Worm (Caenorhabditis elegans) whole organism, late embryonic: ENCODE data around the gene rgs-4.

ENCODE experiments used
- C38D4.7 ChIP-seq: fragments of 200-800 bp; sonication (Bioruptor generic); optimal IDR thresholded peaks from 2 replicates; lab custom pipeline; 2018; ENCODE audit warnings: mild to moderate bottlenecking, missing genetic modification characterization, moderate library complexity, missing compliant biosample characterization
- F13H6.1 ChIP-seq: sonication (generic microtip); optimal IDR thresholded peaks from 2 replicates; lab custom pipeline; 2016; ENCODE audit warnings: missing genetic modification characterization, missing compliant biosample characterization
- K09A11.1 ChIP-seq: sonication (generic microtip); optimal IDR thresholded peaks from 2 replicates; lab custom pipeline; 2017; ENCODE audit warnings: antibody characterized with exemption, mild to moderate bottlenecking, missing genetic modification characterization, missing compliant biosample characterization; ENCODE audit not compliant: insufficient read depth
- Y22D7AL.16 ChIP-seq: sonication (generic microtip); optimal IDR thresholded peaks from 2 replicates; lab custom pipeline; 2016; ENCODE audit warnings: missing genetic modification characterization, missing compliant biosample characterization
- ahr-1 ChIP-seq: sonication (generic microtip); optimal IDR thresholded peaks from 2 replicates; lab custom pipeline; 2016; ENCODE audit warnings: missing genetic modification characterization, missing compliant biosample characterization
- ama-1 ChIP-seq: fragments of 150-350 bp; optimal IDR thresholded peaks from 2 replicates; lab custom pipeline; 2014
- ceh-14 ChIP-seq: sonication (generic microtip); optimal IDR thresholded peaks from 2 replicates; lab custom pipeline; 2016; ENCODE audit warnings: missing genotype, missing genetic modification characterization, missing compliant biosample characterization
- ceh-19 ChIP-seq: fragments of 200-800 bp; sonication (Bioruptor generic); optimal IDR thresholded peaks from 2 replicates; lab custom pipeline; 2018; ENCODE audit warnings: mild to moderate bottlenecking, missing genetic modification characterization, missing compliant biosample characterization
- ceh-2 ChIP-seq: sonication (generic microtip); optimal IDR thresholded peaks from 2 replicates; lab custom pipeline; 2016; ENCODE audit warnings: missing genotype, missing genetic modification characterization, missing compliant biosample characterization
- ceh-24 ChIP-seq: sonication (generic microtip); optimal IDR thresholded peaks from 2 replicates; lab custom pipeline; 2016; ENCODE audit warnings: mild to moderate bottlenecking, missing genetic modification characterization, missing compliant biosample characterization
- ceh-34 ChIP-seq: sonication (generic microtip); optimal IDR thresholded peaks from 2 replicates; lab custom pipeline; 2016; ENCODE audit warnings: mild to moderate bottlenecking, missing genetic modification characterization, missing compliant biosample characterization
- ceh-45 ChIP-seq: fragments of 200-800 bp; sonication (Bioruptor generic); IDR thresholded peaks from 2 replicates; pipeline ENCODE4 v1.3.6; 2022; ENCODE audit warnings: missing genetic modification reagents, missing genetic modification characterization, missing compliant biosample characterization
- ceh-9 ChIP-seq: sonication (generic microtip); optimal IDR thresholded peaks from 2 replicates; lab custom pipeline; 2016; ENCODE audit warnings: mild to moderate bottlenecking, missing genetic modification characterization, inconsistent platforms, missing compliant biosample characterization
- dmd-4 ChIP-seq: sonication (generic microtip); optimal IDR thresholded peaks from 2 replicates; lab custom pipeline; 2016; ENCODE audit warnings: borderline replicate concordance, missing genetic modification characterization, missing compliant biosample characterization
- dve-1 ChIP-seq: sonication (generic microtip); optimal IDR thresholded peaks from 2 replicates; lab custom pipeline; 2017; ENCODE audit warnings: antibody characterized with exemption, mild to moderate bottlenecking, missing genetic modification characterization, missing compliant biosample characterization
- elt-4 ChIP-seq: sonication (generic microtip); optimal IDR thresholded peaks from 2 replicates; lab custom pipeline; 2016; ENCODE audit warnings: missing genetic modification characterization, missing compliant biosample characterization
- eyg-1 ChIP-seq: sonication (generic microtip); optimal IDR thresholded peaks from 2 replicates; lab custom pipeline; 2016; ENCODE audit warnings: missing genotype, missing genetic modification characterization, missing compliant biosample characterization
- fax-1 ChIP-seq: sonication (generic microtip); optimal IDR thresholded peaks from 2 replicates; lab custom pipeline; 2016; ENCODE audit warnings: missing genotype, missing genetic modification characterization, missing compliant biosample characterization
- fkh-10 ChIP-seq: fragments of 150-350 bp; optimal IDR thresholded peaks from 2 replicates; lab custom pipeline; 2014; ENCODE audit warnings: missing biosample characterization, missing genetic modification reagents, missing genetic modification characterization
- gmeb-2 ChIP-seq: sonication (generic microtip); optimal IDR thresholded peaks from 2 replicates; lab custom pipeline; 2016; ENCODE audit warnings: missing genetic modification characterization, inconsistent platforms, missing compliant biosample characterization
- hlh-13 ChIP-seq: fragments of 200-800 bp; sonication (Bioruptor generic); optimal IDR thresholded peaks from 2 replicates; lab custom pipeline; 2018; ENCODE audit warnings: mild to moderate bottlenecking, missing genetic modification characterization, missing compliant biosample characterization
- mec-3 ChIP-seq: sonication (generic microtip); optimal IDR thresholded peaks from 2 replicates; lab custom pipeline; 2016; ENCODE audit warnings: borderline replicate concordance, missing genetic modification characterization, missing compliant biosample characterization
- nfya-1 ChIP-seq: sonication (generic microtip); optimal IDR thresholded peaks from 2 replicates; lab custom pipeline; 2017; ENCODE audit warnings: missing genetic modification characterization, mild to moderate bottlenecking, missing compliant biosample characterization, antibody characterized with exemption, moderate library complexity
- nhr-11 ChIP-seq: fragments of 150-350 bp; optimal IDR thresholded peaks from 2 replicates; lab custom pipeline; 2014; ENCODE audit warnings: missing biosample characterization, missing genetic modification characterization
- nhr-232 ChIP-seq: sonication (generic microtip); optimal IDR thresholded peaks from 2 replicates; lab custom pipeline; 2016; ENCODE audit warnings: missing genetic modification characterization, missing compliant biosample characterization
- pag-3 ChIP-seq: sonication (generic microtip); optimal IDR thresholded peaks from 2 replicates; lab custom pipeline; 2016; ENCODE audit warnings: missing compliant biosample characterization, missing genetic modification characterization, borderline replicate concordance
- pax-1 ChIP-seq: fragments of 150-350 bp; optimal IDR thresholded peaks from 2 replicates; lab custom pipeline; 2014; ENCODE audit warnings: missing biosample characterization, missing genetic modification characterization
- pqm-1 ChIP-seq: sonication (generic microtip); optimal IDR thresholded peaks from 2 replicates; lab custom pipeline; 2016; ENCODE audit warnings: missing genetic modification characterization, missing compliant biosample characterization
- ref-2 ChIP-seq: sonication (generic microtip); optimal IDR thresholded peaks from 2 replicates; lab custom pipeline; 2016; ENCODE audit warnings: missing genetic modification characterization, missing compliant biosample characterization
- rnt-1 ChIP-seq: sonication (generic microtip); optimal IDR thresholded peaks from 2 replicates; lab custom pipeline; 2016; ENCODE audit warnings: missing genetic modification characterization, missing compliant biosample characterization
- tbx-2 ChIP-seq: sonication (generic microtip); optimal IDR thresholded peaks from 2 replicates; lab custom pipeline; 2016; ENCODE audit warnings: missing genetic modification characterization, missing compliant biosample characterization
- tbx-7 ChIP-seq: sonication (generic microtip); optimal IDR thresholded peaks from 2 replicates; lab custom pipeline; 2016; ENCODE audit warnings: missing genotype, missing genetic modification characterization, missing compliant biosample characterization
- unc-42 ChIP-seq: sonication (generic microtip); optimal IDR thresholded peaks from 2 replicates; lab custom pipeline; 2016; ENCODE audit warnings: missing genotype, missing genetic modification characterization, missing compliant biosample characterization
- unc-86 ChIP-seq: sonication (generic microtip); optimal IDR thresholded peaks from 2 replicates; lab custom pipeline; 2016; ENCODE audit warnings: missing genetic modification characterization, missing compliant biosample characterization
- ztf-16 ChIP-seq: sonication (generic microtip); optimal IDR thresholded peaks from 2 replicates; lab custom pipeline; 2017; ENCODE audit warnings: missing genetic modification characterization, missing compliant biosample characterization

The rgs-4 gene

DNA sequence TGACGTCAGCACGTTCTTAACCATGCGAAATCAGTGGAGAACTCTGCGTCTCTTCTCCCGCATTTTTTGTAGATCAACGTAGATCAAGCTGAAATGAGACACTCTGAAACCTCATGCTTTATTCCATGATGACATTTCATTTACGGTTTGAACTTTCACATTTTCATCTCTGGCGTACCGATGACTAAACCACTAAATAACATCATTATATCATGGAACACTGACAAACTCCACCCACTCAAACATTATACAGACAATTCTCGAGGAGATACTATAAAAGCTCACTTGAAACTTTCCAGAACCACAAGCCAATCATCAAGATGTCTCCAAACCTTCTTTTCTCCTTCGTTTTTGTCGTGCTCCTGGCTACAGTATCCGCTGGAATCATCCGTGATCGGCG lies 27.7 kb upstream of the rgs-4 start, which contains the start of gene nspe-7:
TSS of gene nspe-7 (plus strand) at position 301 of the 400 bp plus-strand sequence.
- no peak for TF ChIP-seq ceh-45 (GFP tag; lab: Robert Waterston, UW)
- TF ChIP-seq dmd-4 = no peak
- no peak for TF ChIP-seq C38D4.7 (GFP tag; lab: Kevin White, UChicago)
- TF ChIP-seq hlh-13 (GFP tag; lab: Kevin White, UChicago) = no peak
- TF ChIP-seq ref-2 (tag; lab: Kevin White, UChicago) = no peak
- TF ChIP-seq gmeb-2 = no peak
- TF ChIP-seq elt-4 (tag; lab: Kevin White, UChicago) = no peak
- no peak for TF ChIP-seq ama-1
- TF ChIP-seq ceh-19 (GFP tag; lab: Kevin White, UChicago) = no peak
- TF ChIP-seq ceh-2 = no peak
- TF ChIP-seq tbx-2 = no peak
- no peak for TF ChIP-seq dve-1
- TF ChIP-seq ahr-1 (tag; lab: Kevin White, UChicago) = no peak
- no peak for TF ChIP-seq fax-1 (tag; lab: Kevin White, UChicago)
- no peak for TF ChIP-seq tbx-7 (tag; lab: Kevin White, UChicago)

DNA sequence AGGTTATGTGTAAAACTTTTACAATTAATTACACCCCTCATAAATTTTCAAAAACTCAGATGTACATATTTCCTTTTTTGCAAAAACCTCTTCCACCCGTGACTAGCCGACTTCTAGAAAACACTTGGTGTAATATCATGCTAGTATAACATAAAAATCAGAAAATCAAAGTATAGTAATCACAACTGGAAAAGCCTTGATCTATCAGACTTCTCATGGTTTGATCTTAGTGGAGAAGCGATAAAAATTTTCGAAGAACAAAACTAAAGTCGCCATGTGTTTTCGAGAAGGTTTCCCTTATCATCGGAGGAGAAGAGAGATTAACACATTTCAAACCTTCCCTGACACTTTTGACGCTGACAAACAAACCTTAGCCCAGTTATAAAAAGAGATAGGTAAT lies 26.0 kb upstream of the rgs-4 start, which contains the start of gene nspe-5:
TSS of gene nspe-5 (plus strand) at position 301 of the 400 bp plus-strand sequence.
- TF ChIP-seq ahr-1 (tag; lab: Kevin White, UChicago) (no peak), nfya-1 (no peak), unc-42 (tag; lab: Kevin White, UChicago) (no peak)

DNA sequence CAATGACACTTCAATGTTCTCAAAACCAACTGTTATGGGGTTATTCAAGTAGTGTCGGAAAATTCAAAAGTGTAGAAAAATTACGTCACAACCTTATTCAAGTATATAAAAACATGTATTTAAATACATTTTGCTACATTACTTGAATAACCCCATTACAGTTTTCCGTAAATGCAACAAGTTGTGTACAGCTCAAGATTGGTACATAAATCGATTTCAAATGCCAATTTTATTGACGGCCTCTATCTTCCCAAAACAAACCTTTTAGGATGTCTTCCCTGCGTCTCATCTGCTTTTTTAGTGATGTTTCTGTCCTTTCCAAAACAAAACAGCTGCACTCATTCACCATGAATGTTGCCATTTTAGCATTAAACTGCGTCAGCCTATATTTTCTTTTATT lies 25.2 kb upstream of the rgs-4 start, which contains the start of gene Y38E10A.28:
TSS of gene Y38E10A.28 (plus strand) at position 301 of the 400 bp plus-strand sequence.
- TF ChIP-seq tbx-2 (no peak), ceh-45 (GFP tag; lab: Robert Waterston, UW) (no peak), nhr-232 (tag; lab: Kevin White, UChicago) (no peak), ceh-14 (tag; lab: Kevin White, UChicago) (no peak), K09A11.1 (tag; lab: Kevin White, UChicago) (no peak), unc-86 (tag; lab: Kevin White, UChicago) (no peak)
- TF ChIP-seq, all 69 proteins: peak for 0

DNA sequence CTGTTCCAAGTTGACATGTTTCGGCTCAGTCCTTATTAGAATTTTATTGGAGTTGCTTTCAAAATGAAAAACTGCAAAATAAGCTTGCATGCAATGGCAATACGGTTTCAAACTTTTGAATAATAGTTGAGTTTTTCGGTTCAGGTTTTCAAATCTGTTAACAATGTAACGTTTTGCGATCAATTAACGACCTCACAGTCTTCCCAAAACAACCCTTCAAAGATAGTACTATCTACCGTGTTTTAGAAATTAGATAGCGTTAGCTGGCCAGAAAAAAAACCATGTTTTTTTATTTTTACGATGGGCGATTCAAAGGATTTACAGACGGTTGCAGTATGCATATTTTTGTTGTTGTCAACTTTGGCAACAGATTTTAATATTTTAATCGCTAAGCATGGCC lies 23.7 kb upstream of the rgs-4 start, which contains the start of gene Y38E10A.34:
TSS of gene Y38E10A.34 (plus strand) at position 301 of the 400 bp plus-strand sequence.
- no peak for TF ChIP-seq fkh-10
- TF ChIP-seq K09A11.1 (tag; lab: Kevin White, UChicago) = no peak
- no peak for TF ChIP-seq unc-42 (tag; lab: Kevin White, UChicago)
- no peak for TF ChIP-seq ceh-14 (tag; lab: Kevin White, UChicago)
- TF ChIP-seq ceh-19 (GFP tag; lab: Kevin White, UChicago) = no peak
- no peak for TF ChIP-seq pag-3
- TF ChIP-seq nhr-232 (tag; lab: Kevin White, UChicago) = no peak
- no peak for TF ChIP-seq hlh-13 (GFP tag; lab: Kevin White, UChicago)
- TF ChIP-seq nhr-11 (tag; lab: Kevin White, UChicago) = no peak
- TF ChIP-seq pax-1 (tag; lab: Kevin White, UChicago) = no peak
- no peak for TF ChIP-seq ama-1
- TF ChIP-seq F13H6.1 = no peak
- TF ChIP-seq ztf-16 = no peak
- no peak for TF ChIP-seq eyg-1 (tag; lab: Kevin White, UChicago)
- no peak for TF ChIP-seq mec-3 (tag; lab: Kevin White, UChicago)
- no peak for TF ChIP-seq Y22D7AL.16 (tag; lab: Kevin White, UChicago)
- TF ChIP-seq ceh-24 (tag; lab: Kevin White, UChicago) = no peak

DNA sequence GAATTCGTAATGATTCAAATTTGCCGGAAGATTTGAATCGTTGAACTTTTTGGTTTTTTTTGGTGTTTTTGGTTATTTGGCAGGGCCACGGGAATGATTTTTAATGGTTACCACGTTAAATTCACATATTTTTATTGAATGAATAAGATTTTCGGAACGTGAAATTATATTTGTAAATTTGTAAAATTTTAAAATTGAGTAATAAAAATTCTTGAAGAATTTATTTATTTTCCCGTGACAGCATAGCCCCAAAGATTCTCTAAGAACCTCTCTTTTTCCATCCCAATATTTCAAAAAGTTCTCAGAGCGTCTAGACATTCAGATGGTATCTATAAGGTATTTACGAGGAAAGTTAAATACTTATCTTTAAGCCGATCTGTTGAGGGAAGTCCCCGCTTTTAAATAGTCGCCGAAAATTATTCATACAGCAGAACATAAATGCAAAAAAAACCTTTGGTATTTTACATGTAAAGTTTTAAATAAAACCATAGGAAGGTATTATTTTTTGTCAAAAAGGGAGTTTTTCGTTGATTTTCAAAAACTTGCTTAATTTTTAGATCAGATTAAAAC lies 19.7 kb upstream of the rgs-4 start, which contains the start of gene Y38E10A.17:
TSS of gene Y38E10A.17 (minus strand) at position 51 of the 570 bp plus-strand sequence.
- TF ChIP-seq ceh-34 (tag; lab: Kevin White, UChicago) (no peak), pqm-1 (tag; lab: Kevin White, UChicago) (no peak), fkh-10 (no peak), ceh-9 (tag; lab: Kevin White, UChicago) (no peak), ceh-2 (no peak), rnt-1 (tag; lab: Kevin White, UChicago) (no peak)
- TF ChIP-seq, all 69 proteins: peak for 0
